Fruit fly (Drosophila melanogaster): ENCODE results near the gene CG12576.
A peak's percentile ranks its signal among the peaks of the same experiment; 100 is the strongest.

The CG12576 gene

dm6 chrX:22481860-22482544 is at the start of gene CG12576, which contains the start of gene Cp110:
TSS of gene CG12576 (minus strand) at chrX:22482357.
TSS of gene Cp110 (plus strand) at chrX:22482082.
- TF ChIP-seq CG5204 (GFP tag; optimal IDR thresholded peaks at IDR 0.05) = no peak
- TF ChIP-seq Crg-1 (GFP tag; optimal IDR thresholded peaks at IDR 0.05) = peak; percentile 10

DNA sequence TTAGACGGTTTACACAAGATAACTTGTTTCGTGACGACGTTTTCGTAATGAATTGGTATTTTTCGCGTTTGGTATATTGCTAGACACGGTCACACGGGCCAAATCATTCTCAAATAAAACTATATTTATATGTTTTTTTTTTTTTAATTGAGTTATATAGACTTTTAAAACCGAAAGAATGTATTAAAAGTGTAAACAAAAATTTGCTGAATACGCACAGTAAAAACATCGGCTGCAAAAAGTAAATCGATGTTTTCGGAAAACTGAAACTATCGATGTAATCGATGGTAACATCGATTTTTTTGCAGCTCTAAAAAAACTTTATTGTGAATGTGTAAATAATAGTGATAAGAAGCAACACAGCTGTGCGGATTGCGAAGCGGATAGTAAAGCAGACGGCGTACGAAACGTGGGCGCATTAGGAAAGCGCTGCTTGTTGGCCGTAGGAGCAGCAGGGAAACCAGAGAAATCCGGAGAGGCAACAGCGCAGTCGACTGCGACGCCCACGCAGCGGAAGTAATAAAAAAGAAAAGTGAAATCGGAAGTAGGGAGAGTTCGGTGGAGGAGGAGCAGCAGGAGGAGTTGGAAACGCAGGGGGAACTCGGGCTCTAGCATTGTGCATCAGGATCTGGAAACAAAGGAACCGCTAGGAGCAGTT is 47.6 kb upstream of the CG12576 start, which contains the start of gene S6kII:
Gene S6kII (plus strand): TSS at position 301 of the 658 bp plus-strand sequence.
- TF ChIP-seq toe (GFP tag; optimal IDR thresholded peaks at IDR 0.05) = no peak
- TF ChIP-seq CG14711 (tag; optimal IDR thresholded peaks at IDR 0.05) = peak; percentile 14
- no peak for TF ChIP-seq Hr96 (GFP tag; optimal IDR thresholded peaks at IDR 0.05)
- TF ChIP-seq Crg-1 (GFP tag; optimal IDR thresholded peaks at IDR 0.05) = no peak
- no peak for TF ChIP-seq cnc (optimal IDR thresholded peaks at IDR 0.05)
- no peak for TF ChIP-seq Clk (GFP tag; optimal IDR thresholded peaks at IDR 0.05)
- no peak for TF ChIP-seq cic (GFP tag; optimal IDR thresholded peaks at IDR 0.05)
- TF ChIP-seq tj (GFP tag; optimal IDR thresholded peaks at IDR 0.05) = peak; percentile 85
- TF ChIP-seq CG11617 (GFP tag; optimal IDR thresholded peaks at IDR 0.05) = no peak
- no peak for TF ChIP-seq CG1620 (GFP tag; optimal IDR thresholded peaks at IDR 0.05)
- TF ChIP-seq kay (GFP tag; ENCODE audit: borderline replicate concordance) = no peak
- no peak for TF ChIP-seq CG7101 (tag; optimal IDR thresholded peaks at IDR 0.05)
- TF ChIP-seq CG33017 (tag; optimal IDR thresholded peaks at IDR 0.05) = no peak
- TF ChIP-seq Mnt (GFP tag; optimal IDR thresholded peaks at IDR 0.05) = no peak
- no peak for TF ChIP-seq pad (GFP tag; optimal IDR thresholded peaks at IDR 0.05)
- peak; percentile 59 for TF ChIP-seq bab1 (GFP tag; optimal IDR thresholded peaks at IDR 0.05)
- no peak for TF ChIP-seq CG5204 (GFP tag; optimal IDR thresholded peaks at IDR 0.05)
- TF ChIP-seq ovo (GFP tag; optimal IDR thresholded peaks at IDR 0.05) = no peak
- TF ChIP-seq CG7045 (GFP tag; optimal IDR thresholded peaks at IDR 0.05) = no peak
- TF ChIP-seq CG12768 (GFP tag; optimal IDR thresholded peaks at IDR 0.05) = no peak

DNA sequence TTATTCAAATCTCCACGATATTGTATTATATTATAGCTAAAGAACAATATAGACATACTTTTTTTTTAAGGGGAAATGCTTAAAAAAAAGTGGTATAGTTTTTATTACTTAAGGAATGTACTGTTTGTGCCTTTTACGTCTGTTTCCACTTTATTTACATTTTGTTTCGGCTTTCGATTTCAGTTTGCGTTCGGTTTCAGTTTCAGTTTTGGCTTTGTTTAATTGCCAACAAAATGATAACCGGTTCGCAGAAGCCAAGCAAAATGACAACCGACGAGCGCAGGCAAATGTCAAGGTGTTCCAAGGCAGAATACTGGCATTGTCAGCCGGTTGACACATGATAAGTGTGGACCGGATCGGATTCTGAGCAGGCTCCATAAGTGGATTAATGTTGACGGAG is 45.1 kb upstream of the CG12576 start:
- TF ChIP-seq pad (GFP tag; optimal IDR thresholded peaks at IDR 0.05) (no peak), CG7101 (tag; optimal IDR thresholded peaks at IDR 0.05) (no peak), Mnt (GFP tag; optimal IDR thresholded peaks at IDR 0.05) (no peak), CG33017 (tag; optimal IDR thresholded peaks at IDR 0.05) (no peak), toe (GFP tag; optimal IDR thresholded peaks at IDR 0.05) (no peak), bab1 (GFP tag; optimal IDR thresholded peaks at IDR 0.05) (no peak), Clk (GFP tag; optimal IDR thresholded peaks at IDR 0.05) (no peak), tj (GFP tag; optimal IDR thresholded peaks at IDR 0.05) (no peak), kay (GFP tag; ENCODE audit: borderline replicate concordance) (no peak), Crg-1 (GFP tag; optimal IDR thresholded peaks at IDR 0.05) (no peak), Hr96 (GFP tag; optimal IDR thresholded peaks at IDR 0.05) (no peak), CG14711 (tag; optimal IDR thresholded peaks at IDR 0.05) (no peak), cic (GFP tag; optimal IDR thresholded peaks at IDR 0.05) (no peak), ovo (GFP tag; optimal IDR thresholded peaks at IDR 0.05) (no peak), CG5204 (GFP tag; optimal IDR thresholded peaks at IDR 0.05) (no peak)

DNA sequence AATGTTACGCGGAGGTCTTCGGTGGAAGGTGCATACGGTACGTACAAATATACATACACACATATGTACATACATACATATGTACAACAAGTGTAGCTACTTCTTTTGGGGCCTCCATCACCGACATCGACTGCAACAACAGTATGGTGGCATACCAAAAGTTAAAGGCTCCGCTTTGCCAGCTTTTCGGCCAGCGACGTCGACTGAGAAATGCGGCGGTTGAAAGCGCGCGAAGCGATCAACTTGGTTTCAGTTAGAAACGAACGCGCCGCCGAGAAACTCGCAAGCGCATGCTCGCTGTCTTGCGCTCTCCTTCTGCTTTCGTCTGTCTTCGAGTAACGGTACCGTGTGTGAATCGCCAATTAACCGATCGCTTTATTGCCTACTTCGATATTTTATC is 32.8 kb upstream of the CG12576 start, which contains the start of gene CG17600:
Gene CG17600 (plus strand): TSS at position 250 of the 400 bp plus-strand sequence.
- TF ChIP-seq cic (GFP tag; optimal IDR thresholded peaks at IDR 0.05) (no peak), Crg-1 (GFP tag; optimal IDR thresholded peaks at IDR 0.05) (no peak), ovo (GFP tag; optimal IDR thresholded peaks at IDR 0.05) (peak; percentile 75), CG14711 (tag; optimal IDR thresholded peaks at IDR 0.05) (no peak), CG12768 (GFP tag; optimal IDR thresholded peaks at IDR 0.05) (no peak), CG5204 (GFP tag; optimal IDR thresholded peaks at IDR 0.05) (no peak), kay (GFP tag; ENCODE audit: borderline replicate concordance) (no peak), CG1620 (GFP tag; optimal IDR thresholded peaks at IDR 0.05) (no peak), cnc (optimal IDR thresholded peaks at IDR 0.05) (no peak), Clk (GFP tag; optimal IDR thresholded peaks at IDR 0.05) (no peak), CG11617 (GFP tag; optimal IDR thresholded peaks at IDR 0.05) (no peak), tj (GFP tag; optimal IDR thresholded peaks at IDR 0.05) (no peak), pad (GFP tag; optimal IDR thresholded peaks at IDR 0.05) (peak; percentile 38), bab1 (GFP tag; optimal IDR thresholded peaks at IDR 0.05) (no peak)

DNA sequence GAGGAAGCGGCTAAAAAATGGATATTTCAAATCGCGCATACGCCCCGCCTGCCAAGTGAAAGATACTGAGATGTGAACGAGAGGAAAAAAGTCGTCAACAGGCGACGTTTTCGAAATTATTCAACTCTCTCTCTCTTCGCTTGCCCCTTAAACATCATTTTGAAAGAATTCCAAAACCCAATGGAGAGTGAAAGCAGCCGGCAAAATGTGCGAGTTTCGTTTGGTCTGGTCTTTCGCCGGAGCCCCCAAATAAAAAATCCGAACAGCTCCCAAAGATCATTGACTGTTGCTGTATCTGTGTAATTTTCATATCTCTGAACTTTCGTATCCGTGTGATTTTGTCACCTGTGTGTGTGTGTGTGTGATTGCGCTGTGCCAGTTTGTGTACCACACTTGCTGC is 29.9 kb upstream of the CG12576 start:
- TF ChIP-seq kay (GFP tag; ENCODE audit: borderline replicate concordance) (no peak), ovo (GFP tag; optimal IDR thresholded peaks at IDR 0.05) (no peak), CG14711 (tag; optimal IDR thresholded peaks at IDR 0.05) (no peak), CG11617 (GFP tag; optimal IDR thresholded peaks at IDR 0.05) (no peak), CG7101 (tag; optimal IDR thresholded peaks at IDR 0.05) (no peak), CG7045 (GFP tag; optimal IDR thresholded peaks at IDR 0.05) (no peak), CG1620 (GFP tag; optimal IDR thresholded peaks at IDR 0.05) (no peak)

dm6 chrX:22510776-22511175 is 28.6 kb upstream of the CG12576 start:
- TF ChIP-seq CG5204 (GFP tag; optimal IDR thresholded peaks at IDR 0.05) = no peak
- TF ChIP-seq Clk (GFP tag; optimal IDR thresholded peaks at IDR 0.05) = no peak
- no peak for TF ChIP-seq CG7045 (GFP tag; optimal IDR thresholded peaks at IDR 0.05)
- TF ChIP-seq Crg-1 (GFP tag; optimal IDR thresholded peaks at IDR 0.05) = no peak
- no peak for TF ChIP-seq CG14711 (tag; optimal IDR thresholded peaks at IDR 0.05)
- no peak for TF ChIP-seq CG1620 (GFP tag; optimal IDR thresholded peaks at IDR 0.05)
- no peak for TF ChIP-seq toe (GFP tag; optimal IDR thresholded peaks at IDR 0.05)
- TF ChIP-seq kay (GFP tag; ENCODE audit: borderline replicate concordance) = no peak
- no peak for TF ChIP-seq CG12768 (GFP tag; optimal IDR thresholded peaks at IDR 0.05)
- no peak for TF ChIP-seq Mnt (GFP tag; optimal IDR thresholded peaks at IDR 0.05)
- TF ChIP-seq cnc (optimal IDR thresholded peaks at IDR 0.05) = no peak
- TF ChIP-seq pad (GFP tag; optimal IDR thresholded peaks at IDR 0.05) = no peak
- no peak for TF ChIP-seq cic (GFP tag; optimal IDR thresholded peaks at IDR 0.05)
- TF ChIP-seq CG11617 (GFP tag; optimal IDR thresholded peaks at IDR 0.05) = no peak
- TF ChIP-seq ovo (GFP tag; optimal IDR thresholded peaks at IDR 0.05) = no peak
- no peak for TF ChIP-seq CG7101 (tag; optimal IDR thresholded peaks at IDR 0.05)
